Fruit fly (Drosophila melanogaster): Measurements from ENCODE around the gene RfC38.

Gene RfC38

DNA sequence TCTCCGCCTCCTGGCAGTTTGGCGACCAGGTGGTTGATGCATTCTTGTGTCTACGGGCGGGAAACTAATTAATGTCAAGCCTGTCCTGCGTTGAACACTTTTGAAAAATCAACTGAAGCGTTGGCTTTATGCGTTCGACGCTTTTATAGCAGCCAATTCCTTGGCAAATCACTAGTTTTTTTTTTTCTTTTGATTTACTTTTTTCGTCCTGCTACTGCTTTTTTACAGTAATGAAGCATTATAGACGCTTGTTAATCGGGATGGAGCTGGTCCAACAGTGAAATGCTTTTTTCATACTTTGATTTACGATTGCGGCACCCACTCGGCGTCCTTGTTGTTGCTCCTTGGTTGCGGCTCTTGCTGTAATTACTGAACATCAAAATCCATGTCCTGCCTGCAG, 45.3 kb downstream of the RfC38 start, which contains the start of gene AstCC:
TSS of gene AstCC (minus strand) at position 101 of the 400 bp plus-strand sequence.
- TF ChIP-seq CG17806 (tag; optimal IDR thresholded peaks at IDR 0.05) (no peak), CG8159 (tag; optimal IDR thresholded peaks at IDR 0.05) (no peak), Pif1B (GFP tag; optimal IDR thresholded peaks at IDR 0.05) (no peak), D1 (tag; optimal IDR thresholded peaks at IDR 0.05) (no peak), rn (GFP tag; IDR thresholded peaks at IDR 0.05) (no peak), CG4496 (GFP tag; IDR thresholded peaks at IDR 0.05) (no peak), CG15710 (tag; optimal IDR thresholded peaks at IDR 0.05) (no peak), fd96Ca (GFP tag; IDR thresholded peaks at IDR 0.05) (no peak), CG10348 (GFP tag; IDR thresholded peaks at IDR 0.05) (no peak), CG14655 (GFP tag; optimal IDR thresholded peaks at IDR 0.05) (no peak), CG8301 (tag; optimal IDR thresholded peaks at IDR 0.05) (no peak), gl (tag; optimal IDR thresholded peaks at IDR 0.05) (no peak)

- peak; percentile 95 for TF ChIP-seq CG12605 (GFP tag; IDR thresholded peaks at IDR 0.05)
- TF ChIP-seq CG15710 (tag; optimal IDR thresholded peaks at IDR 0.05): no peak
Observed at dm6 chr2L:11082025-11082424, 48.4 kb downstream of the RfC38 start.

DNA sequence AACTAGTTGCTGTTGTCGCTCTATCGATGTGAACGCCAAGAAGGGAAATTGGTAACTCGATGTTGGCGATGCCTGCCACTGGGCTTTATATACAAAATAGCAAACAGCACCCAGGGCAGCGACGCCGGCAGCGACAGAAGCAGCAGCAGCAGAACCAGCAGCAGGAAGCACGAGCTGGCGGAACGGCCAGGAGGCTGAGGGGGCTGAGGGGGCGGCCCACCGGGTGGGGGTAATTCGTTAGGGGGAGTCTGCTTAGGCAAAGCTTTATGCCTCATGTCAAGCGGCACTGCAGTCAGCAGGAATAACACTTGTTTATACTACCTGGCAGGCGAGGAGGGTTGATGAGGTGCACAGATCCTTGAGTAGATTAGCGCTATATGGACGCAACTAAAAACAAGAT, 49.1 kb downstream of the RfC38 start, which contains the start of gene AstC:
TSS of gene AstC (minus strand) at position 63 of the 400 bp plus-strand sequence.
- TF ChIP-seq fd96Ca (GFP tag; IDR thresholded peaks at IDR 0.05) (no peak), CG34367 (tag; optimal IDR thresholded peaks at IDR 0.05) (no peak), CG4496 (GFP tag; IDR thresholded peaks at IDR 0.05) (no peak), CG9948 (tag; optimal IDR thresholded peaks at IDR 0.05) (no peak), D1 (tag; optimal IDR thresholded peaks at IDR 0.05) (no peak), CG13204 (GFP tag; optimal IDR thresholded peaks at IDR 0.05) (no peak), CG14655 (GFP tag; optimal IDR thresholded peaks at IDR 0.05) (no peak), CG32121 (GFP tag; IDR thresholded peaks at IDR 0.05) (no peak), gl (tag; optimal IDR thresholded peaks at IDR 0.05) (no peak), EcR (GFP tag; optimal IDR thresholded peaks at IDR 0.05) (no peak), Snoo (tag; optimal IDR thresholded peaks at IDR 0.05) (no peak), CG8301 (tag; optimal IDR thresholded peaks at IDR 0.05) (no peak), CG10348 (GFP tag; IDR thresholded peaks at IDR 0.05) (no peak), CG12605 (GFP tag; IDR thresholded peaks at IDR 0.05) (no peak), rn (GFP tag; IDR thresholded peaks at IDR 0.05) (no peak), CG15710 (tag; optimal IDR thresholded peaks at IDR 0.05) (no peak)
